Worm (Caenorhabditis elegans) whole organism, L2 larva: ENCODE data around the gene F55C9.3.

Experiments
- C34F6.9 ChIP-seq: fragments of 150-350 bp; optimal IDR thresholded peaks from 2 replicates; lab custom pipeline; 2014; ENCODE audit warnings: missing biosample characterization, missing genetic modification characterization
- R02D3.7 ChIP-seq: fragments of 150-350 bp; optimal IDR thresholded peaks from 2 replicates; lab custom pipeline; 2014; ENCODE audit warnings: missing biosample characterization, missing genetic modification characterization
- Y55F3AM.14 ChIP-seq: fragments of 200-800 bp; sonication (Bioruptor generic); optimal IDR thresholded peaks from 2 replicates; lab custom pipeline; 2018; ENCODE audit warnings: mild to moderate bottlenecking, missing genetic modification characterization, missing compliant biosample characterization
- alr-1 ChIP-seq: fragments of 150-350 bp; optimal IDR thresholded peaks from 2 replicates; lab custom pipeline; 2014; ENCODE audit warnings: missing biosample characterization, missing genetic modification characterization
- aly-2 ChIP-seq: fragments of 150-350 bp; optimal IDR thresholded peaks from 2 replicates; lab custom pipeline; 2014; ENCODE audit warnings: missing biosample characterization, missing genetic modification characterization
- ama-1 ChIP-seq: fragments of 150-350 bp; optimal IDR thresholded peaks from 2 replicates; lab custom pipeline; 2018; ENCODE audit warnings: inconsistent platforms
- blmp-1 ChIP-seq: sonication (generic microtip); optimal IDR thresholded peaks from 2 replicates; lab custom pipeline; 2017; ENCODE audit warnings: missing genetic modification characterization, mild to moderate bottlenecking, missing compliant biosample characterization, antibody characterized with exemption, moderate library complexity; ENCODE audit not compliant: insufficient read depth
- ceh-16 ChIP-seq: fragments of 150-350 bp; optimal IDR thresholded peaks from 2 replicates; lab custom pipeline; 2014; ENCODE audit warnings: missing biosample characterization, missing genetic modification characterization
- egl-27 ChIP-seq: sonication (generic microtip); optimal IDR thresholded peaks from 3 replicates; lab custom pipeline; 2017; ENCODE audit warnings: missing biosample characterization, missing genetic modification reagents, missing genetic modification characterization
- elt-3 ChIP-seq: sonication (generic microtip); optimal IDR thresholded peaks from 2 replicates; lab custom pipeline; 2017; ENCODE audit warnings: missing biosample characterization, missing genetic modification characterization
- fos-1 ChIP-seq: fragments of 150-350 bp; optimal IDR thresholded peaks from 2 replicates; lab custom pipeline; 2014; ENCODE audit warnings: missing biosample characterization, missing genetic modification characterization
- gmeb-1 ChIP-seq: fragments of 150-350 bp; optimal IDR thresholded peaks from 2 replicates; lab custom pipeline; 2014; ENCODE audit warnings: missing biosample characterization, missing genetic modification characterization
- lin-39 ChIP-seq: fragments of 150-350 bp; optimal IDR thresholded peaks from 2 replicates; lab custom pipeline; 2014; ENCODE audit warnings: missing biosample characterization, missing genetic modification reagents, missing genetic modification characterization
- lsy-2 ChIP-seq, 2 experiments: fragments of 150-350 bp in 1 of 2; sonication (generic microtip) in 1 of 2; optimal IDR thresholded peaks; 2 replicates each; lab custom pipeline; 2014 to 2017; ENCODE audit warnings: missing biosample characterization in 2 of 2, missing genetic modification characterization in 2 of 2
- mbf-1 ChIP-seq: sonication (generic microtip); optimal IDR thresholded peaks from 2 replicates; lab custom pipeline; 2017; ENCODE audit warnings: missing biosample characterization, missing genetic modification characterization
- mdl-1 ChIP-seq, 2 experiments: fragments of 150-350 bp in 1 of 2; sonication (generic microtip) in 1 of 2; optimal IDR thresholded peaks; 2 replicates each; lab custom pipeline; 2017; ENCODE audit warnings: missing biosample characterization in 2 of 2, missing genetic modification characterization in 2 of 2
- nhr-10 ChIP-seq: sonication (generic microtip); optimal IDR thresholded peaks from 2 replicates; lab custom pipeline; 2017; ENCODE audit warnings: missing biosample characterization, missing genetic modification characterization
- nhr-11 ChIP-seq: fragments of 150-350 bp; optimal IDR thresholded peaks from 2 replicates; lab custom pipeline; 2014; ENCODE audit warnings: missing biosample characterization, missing genetic modification characterization
- nhr-12 ChIP-seq: fragments of 150-350 bp; optimal IDR thresholded peaks from 2 replicates; lab custom pipeline; 2014; ENCODE audit warnings: missing biosample characterization, missing genetic modification characterization
- nhr-21 ChIP-seq: fragments of 150-350 bp; optimal IDR thresholded peaks from 2 replicates; lab custom pipeline; 2014; ENCODE audit warnings: missing biosample characterization, missing genetic modification characterization
- nhr-23 ChIP-seq: fragments of 150-350 bp; optimal IDR thresholded peaks from 2 replicates; lab custom pipeline; 2014; ENCODE audit warnings: missing biosample characterization, missing genetic modification reagents, missing genetic modification characterization
- nhr-237 ChIP-seq: fragments of 150-350 bp; optimal IDR thresholded peaks from 2 replicates; lab custom pipeline; 2014; ENCODE audit warnings: missing biosample characterization, missing genetic modification characterization
- nhr-25 ChIP-seq: fragments of 150-350 bp; sonication (generic microtip); optimal IDR thresholded peaks from 3 replicates; lab custom pipeline; 2014; ENCODE audit warnings: missing biosample characterization, missing genetic modification characterization
- nhr-6 ChIP-seq: fragments of 150-350 bp; optimal IDR thresholded peaks from 2 replicates; lab custom pipeline; 2014; ENCODE audit warnings: missing biosample characterization, missing genetic modification characterization
- peb-1 ChIP-seq: fragments of 150-350 bp; optimal IDR thresholded peaks from 2 replicates; lab custom pipeline; 2014; ENCODE audit warnings: missing biosample characterization, missing genetic modification characterization
- sem-4 ChIP-seq: fragments of 150-350 bp; optimal IDR thresholded peaks from 2 replicates; lab custom pipeline; 2014; ENCODE audit warnings: missing biosample characterization, missing genetic modification reagents, missing genetic modification characterization
- skn-1 ChIP-seq: sonication (generic microtip); optimal IDR thresholded peaks from 2 replicates; lab custom pipeline; 2017; ENCODE audit warnings: missing biosample characterization, missing genetic modification characterization
- sma-3 ChIP-seq: sonication (generic microtip); optimal IDR thresholded peaks from 2 replicates; lab custom pipeline; 2016; ENCODE audit warnings: missing genetic modification reagents, missing genetic modification characterization, missing compliant biosample characterization
- sma-9 ChIP-seq, 2 experiments: fragments of 150-350 bp in 1 of 2; sonication (generic microtip) in 1 of 2; optimal IDR thresholded peaks; 2 replicates each; lab custom pipeline; 2014 to 2016; ENCODE audit warnings: missing genetic modification characterization in 2 of 2, mild to moderate bottlenecking in 1 of 2, missing biosample characterization in 1 of 2, missing compliant biosample characterization in 1 of 2, missing genetic modification reagents in 1 of 2, moderate library complexity in 1 of 2
- unc-55 ChIP-seq: fragments of 150-350 bp; sonication (generic microtip); optimal IDR thresholded peaks from 3 replicates; lab custom pipeline; 2014; ENCODE audit warnings: missing biosample characterization, missing genetic modification reagents, missing genetic modification characterization
- unc-62 ChIP-seq: fragments of 150-350 bp; optimal IDR thresholded peaks from 2 replicates; lab custom pipeline; 2014; ENCODE audit warnings: missing biosample characterization, missing genetic modification reagents, missing genetic modification characterization
- ztf-1 ChIP-seq: fragments of 200-800 bp; sonication (Bioruptor generic); conservative IDR thresholded peaks from 2 replicates; pipeline ENCODE4 v1.3.6; 2022; ENCODE audit warnings: missing genetic modification characterization, missing compliant biosample characterization
- ztf-11 ChIP-seq: sonication (generic microtip); optimal IDR thresholded peaks from 2 replicates; lab custom pipeline; 2017; ENCODE audit warnings: missing biosample characterization, missing genetic modification characterization
- ztf-4 ChIP-seq: fragments of 150-350 bp; optimal IDR thresholded peaks from 2 replicates; lab custom pipeline; 2014; ENCODE audit warnings: missing biosample characterization, missing genetic modification characterization

Gene F55C9.3

ce11 chrV:19260686-19261085 lies 27.3 kb downstream of the F55C9.3 start:
- no peak for TF ChIP-seq lin-39 (tag; lab: Kevin White, UChicago)
- TF ChIP-seq sma-3 (GFP tag; lab: Kevin White, UChicago) = no peak
- TF ChIP-seq nhr-237 (tag; lab: Kevin White, UChicago) = no peak
- TF ChIP-seq elt-3 (tag; lab: Kevin White, UChicago) = no peak
- no peak for TF ChIP-seq sma-9 (GFP tag; optimal IDR thresholded peaks at IDR 0.05; lab: Kevin White, UChicago)
- TF ChIP-seq sma-9 (tag; optimal IDR thresholded peaks at IDR 0.05; lab: Kevin White, UChicago) = no peak
- no peak for TF ChIP-seq gmeb-1 (tag; lab: Kevin White, UChicago)
- TF ChIP-seq peb-1 (tag; lab: Kevin White, UChicago) = no peak
- no peak for TF ChIP-seq ztf-4 (tag; lab: Kevin White, UChicago)
- no peak for TF ChIP-seq C34F6.9 (tag; lab: Kevin White, UChicago)
- TF ChIP-seq nhr-12 (tag; lab: Kevin White, UChicago) = no peak

- TF ChIP-seq sma-3 (GFP tag; lab: Kevin White, UChicago) = no peak
- TF ChIP-seq sma-9 (GFP tag; optimal IDR thresholded peaks at IDR 0.05; lab: Kevin White, UChicago) = no peak
- no peak for TF ChIP-seq sma-9 (tag; optimal IDR thresholded peaks at IDR 0.05; lab: Kevin White, UChicago)
- no peak for TF ChIP-seq nhr-21 (tag; lab: Kevin White, UChicago)
- no peak for TF ChIP-seq ztf-11 (tag; lab: Kevin White, UChicago)
- no peak for TF ChIP-seq ztf-4 (tag; lab: Kevin White, UChicago)
- TF ChIP-seq nhr-12 (tag; lab: Kevin White, UChicago) = no peak
- no peak for TF ChIP-seq nhr-25 (tag; lab: Kevin White, UChicago)
- TF ChIP-seq nhr-11 (tag; lab: Kevin White, UChicago) = no peak
- no peak for TF ChIP-seq ama-1
- TF ChIP-seq ceh-16 (tag; lab: Kevin White, UChicago) = no peak
- no peak for TF ChIP-seq nhr-6 (tag; lab: Kevin White, UChicago)
- TF ChIP-seq mbf-1 (tag; lab: Kevin White, UChicago) = no peak
- no peak for TF ChIP-seq nhr-23
- TF ChIP-seq sem-4 = no peak
- TF ChIP-seq elt-3 (tag; lab: Kevin White, UChicago) = no peak
Measured at ce11 chrV:19259403-19259802, 28.6 kb downstream of the F55C9.3 start.

ce11 chrV:19257653-19258052 lies 30.3 kb downstream of the F55C9.3 start, which contains the start of gene F21D9.3:
F21D9.3 (minus strand) TSS chrV:19257753.
- TF ChIP-seq egl-27 (tag; lab: Kevin White, UChicago) (no peak), mdl-1 (tag; optimal IDR thresholded peaks at IDR 0.05; lab: Kevin White, UChicago) (no peak), R02D3.7 (no peak), lsy-2 (tag; optimal IDR thresholded peaks at IDR 0.05; lab: Kevin White, UChicago) (no peak), aly-2 (no peak), nhr-6 (tag; lab: Kevin White, UChicago) (no peak), fos-1 (tag; lab: Kevin White, UChicago) (no peak), unc-62 (no peak), nhr-11 (tag; lab: Kevin White, UChicago) (no peak), peb-1 (tag; lab: Kevin White, UChicago) (no peak)

- TF ChIP-seq ztf-1 (GFP tag; lab: Robert Waterston, UW) (no peak), sma-9 (GFP tag; optimal IDR thresholded peaks at IDR 0.05; lab: Kevin White, UChicago) (no peak), sma-9 (tag; optimal IDR thresholded peaks at IDR 0.05; lab: Kevin White, UChicago) (no peak), blmp-1 (no peak), ama-1 (no peak), elt-3 (tag; lab: Kevin White, UChicago) (no peak), nhr-25 (tag; lab: Kevin White, UChicago) (no peak), Y55F3AM.14 (no peak), lsy-2 (tag; optimal IDR thresholded peaks at IDR 0.05; lab: Kevin White, UChicago) (no peak), unc-55 (GFP tag; lab: Kevin White, UChicago) (no peak), nhr-10 (tag; lab: Kevin White, UChicago) (no peak), alr-1 (no peak), skn-1 (tag; lab: Kevin White, UChicago) (no peak), ceh-16 (tag; lab: Kevin White, UChicago) (no peak), nhr-237 (tag; lab: Kevin White, UChicago) (no peak), aly-2 (no peak), sem-4 (no peak)
Measured at ce11 chrV:19253520-19253919, 34.5 kb downstream of the F55C9.3 start, which contains the start of gene F21D9.4. F21D9.4 (plus strand) TSS chrV:19253820.
